Fruit fly (Drosophila melanogaster): ENCODE data around the gene Jwa.

Gene Jwa

DNA sequence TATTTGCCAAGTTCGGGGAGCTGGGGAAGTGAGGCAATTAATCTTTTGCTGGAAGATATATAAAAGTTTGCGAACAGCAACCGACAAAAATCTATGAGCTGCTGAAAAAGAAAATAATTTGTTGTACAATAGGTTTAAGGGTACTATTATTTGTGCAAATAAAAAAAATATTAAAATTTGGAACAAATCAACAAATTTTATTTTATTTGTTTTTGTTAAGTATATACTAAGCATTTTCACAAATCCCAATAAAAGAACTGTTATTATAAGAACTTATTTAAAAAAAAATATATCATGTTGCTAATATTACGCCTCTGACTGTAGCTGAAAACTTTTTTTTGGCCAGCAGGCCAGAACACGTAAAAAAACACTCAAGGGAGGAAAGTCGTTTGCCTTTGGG, 47.4 kb downstream of the Jwa start (continued):
- TF ChIP-seq CG8765 (GFP tag; IDR thresholded peaks at IDR 0.05) = no peak
- TF ChIP-seq usp (GFP tag; optimal IDR thresholded peaks at IDR 0.05) = no peak
- no peak for TF ChIP-seq Trl (optimal IDR thresholded peaks at IDR 0.05)
- no peak for TF ChIP-seq Trl (GFP tag; optimal IDR thresholded peaks at IDR 0.05)
- no peak for TF ChIP-seq inv (GFP tag; IDR thresholded peaks at IDR 0.05; ENCODE audit: partially characterized antibody)
- TF ChIP-seq Ravus (GFP tag; IDR thresholded peaks at IDR 0.05) = no peak
- no peak for TF ChIP-seq Elba2 (GFP tag; optimal IDR thresholded peaks at IDR 0.05)
- no peak for TF ChIP-seq cas (GFP tag; IDR thresholded peaks at IDR 0.05)
- TF ChIP-seq ac (GFP tag; optimal IDR thresholded peaks at IDR 0.05) = no peak
- TF ChIP-seq knrl (GFP tag; IDR thresholded peaks at IDR 0.05; ENCODE audit: partially characterized antibody) = no peak
- no peak for TF ChIP-seq Dad (GFP tag; optimal IDR thresholded peaks at IDR 0.05)
- no peak for TF ChIP-seq Lpt (GFP tag; optimal IDR thresholded peaks at IDR 0.05)
- no peak for TF ChIP-seq ems (GFP tag; optimal IDR thresholded peaks at IDR 0.05)
- no peak for TF ChIP-seq Max (GFP tag; optimal IDR thresholded peaks at IDR 0.05)
- no peak for TF ChIP-seq fd64A (GFP tag; optimal IDR thresholded peaks at IDR 0.05)
- no peak for TF ChIP-seq CG33557 (GFP tag; optimal IDR thresholded peaks at IDR 0.05)
- no peak for TF ChIP-seq NK7.1 (GFP tag; optimal IDR thresholded peaks at IDR 0.05)
- no peak for TF ChIP-seq CG8089 (GFP tag; optimal IDR thresholded peaks at IDR 0.05)
- TF ChIP-seq CG1647 (GFP tag; optimal IDR thresholded peaks at IDR 0.05) = no peak
- no peak for TF ChIP-seq Nf-YA (GFP tag; IDR thresholded peaks at IDR 0.05)
- TF ChIP-seq z (GFP tag; IDR thresholded peaks at IDR 0.05) = no peak
- no peak for TF ChIP-seq CG2116 (GFP tag; optimal IDR thresholded peaks at IDR 0.05)
- no peak for TF ChIP-seq en (GFP tag; optimal IDR thresholded peaks at IDR 0.05)

dm6 chr2L:18656691-18657237, 48.7 kb downstream of the Jwa start:
- TF ChIP-seq CHES-1-like (GFP tag; optimal IDR thresholded peaks at IDR 0.05) = no peak
- TF ChIP-seq CG17568 (GFP tag; optimal IDR thresholded peaks at IDR 0.05) = no peak
- TF ChIP-seq Gsc (GFP tag; IDR thresholded peaks at IDR 0.05) = no peak
- no peak for TF ChIP-seq gsb-n (tag; optimal IDR thresholded peaks at IDR 0.05)
- no peak for TF ChIP-seq CG13424 (tag; optimal IDR thresholded peaks at IDR 0.05)
- no peak for TF ChIP-seq ems (GFP tag; optimal IDR thresholded peaks at IDR 0.05)
- no peak for TF ChIP-seq Max (GFP tag; optimal IDR thresholded peaks at IDR 0.05)
- no peak for TF ChIP-seq CG3065 (GFP tag; optimal IDR thresholded peaks at IDR 0.05)
- no peak for TF ChIP-seq CG10979 (tag; optimal IDR thresholded peaks at IDR 0.05)
- no peak for TF ChIP-seq ac (GFP tag; optimal IDR thresholded peaks at IDR 0.05)
- TF ChIP-seq btn (GFP tag; optimal IDR thresholded peaks at IDR 0.05) = no peak
- TF ChIP-seq CG6689 (GFP tag; IDR thresholded peaks at IDR 0.05) = no peak
- TF ChIP-seq lab (GFP tag; optimal IDR thresholded peaks at IDR 0.05) = peak; percentile 10
- no peak for TF ChIP-seq Ssrp (tag; optimal IDR thresholded peaks at IDR 0.05)
- TF ChIP-seq usp (GFP tag; optimal IDR thresholded peaks at IDR 0.05) = no peak
- TF ChIP-seq CG3847 (GFP tag; IDR thresholded peaks at IDR 0.05) = no peak
- TF ChIP-seq CG10321 (GFP tag; IDR thresholded peaks at IDR 0.05) = no peak
- no peak for TF ChIP-seq CG9817 (tag; optimal IDR thresholded peaks at IDR 0.05)
- no peak for TF ChIP-seq CG10654 (GFP tag; optimal IDR thresholded peaks at IDR 0.05)
- no peak for TF ChIP-seq Hey (tag; optimal IDR thresholded peaks at IDR 0.05)
- TF ChIP-seq CG15696 (tag; optimal IDR thresholded peaks at IDR 0.05) = no peak
- no peak for TF ChIP-seq sima (GFP tag; optimal IDR thresholded peaks at IDR 0.05)
- TF ChIP-seq eyg (GFP tag; optimal IDR thresholded peaks at IDR 0.05) = no peak
- TF ChIP-seq oc (tag; optimal IDR thresholded peaks at IDR 0.05) = peak; percentile 58
- no peak for TF ChIP-seq zf30C (GFP tag; optimal IDR thresholded peaks at IDR 0.05)
- TF ChIP-seq Bteb2 (GFP tag; optimal IDR thresholded peaks at IDR 0.05) = no peak
- TF ChIP-seq repo (GFP tag; optimal IDR thresholded peaks at IDR 0.05) = no peak
- TF ChIP-seq dmrt99B (tag; optimal IDR thresholded peaks at IDR 0.05) = no peak
- TF ChIP-seq mld (GFP tag; IDR thresholded peaks at IDR 0.05; ENCODE audit: partially characterized antibody) = no peak
- no peak for TF ChIP-seq pzg (GFP tag; optimal IDR thresholded peaks at IDR 0.05)
- peak; percentile 51 for TF ChIP-seq Ets65A (GFP tag)
- no peak for TF ChIP-seq Ravus (GFP tag; IDR thresholded peaks at IDR 0.05)
- TF ChIP-seq CG9876 (GFP tag; optimal IDR thresholded peaks at IDR 0.05) = no peak
- no peak for TF ChIP-seq pho (GFP tag; optimal IDR thresholded peaks at IDR 0.05)

Data from whole organism, embryonic.